Worm (Caenorhabditis elegans) whole organism, mixed stage, embryonic: ENCODE measurements around the gene emre-1.

Experiments used
- M03D4.4 ChIP-seq: sonication (generic microtip); optimal IDR thresholded peaks from 2 replicates; lab custom pipeline; 2017; ENCODE audit warnings: mild to moderate bottlenecking, missing genetic modification characterization, missing compliant biosample characterization
- ceh-83 ChIP-seq: fragments of 200-800 bp; sonication (Bioruptor generic); optimal IDR thresholded peaks from 2 replicates; lab custom pipeline; 2018; ENCODE audit warnings: mild to moderate bottlenecking, missing genetic modification characterization, missing compliant biosample characterization
- elt-3 ChIP-seq: fragments of 150-350 bp; optimal IDR thresholded peaks from 2 replicates; lab custom pipeline; 2014; ENCODE audit warnings: missing biosample characterization, missing genetic modification characterization
- flh-1 ChIP-seq: fragments of 200-800 bp; sonication (Bioruptor generic); optimal IDR thresholded peaks from 2 replicates; lab custom pipeline; 2018; ENCODE audit warnings: mild to moderate bottlenecking, missing genetic modification characterization, moderate library complexity, missing compliant biosample characterization
- ham-2 ChIP-seq: fragments of 200-800 bp; sonication (Bioruptor generic); optimal IDR thresholded peaks from 2 replicates; lab custom pipeline; 2018; ENCODE audit warnings: mild to moderate bottlenecking, missing genetic modification characterization, missing compliant biosample characterization
- lsy-2 ChIP-seq: fragments of 150-350 bp; optimal IDR thresholded peaks from 2 replicates; lab custom pipeline; 2014; ENCODE audit warnings: missing biosample characterization, missing genetic modification characterization
- nhr-237 ChIP-seq: fragments of 150-350 bp; optimal IDR thresholded peaks from 2 replicates; lab custom pipeline; 2014; ENCODE audit warnings: missing biosample characterization, missing genetic modification characterization
- sptf-1 ChIP-seq: sonication (generic microtip); optimal IDR thresholded peaks from 2 replicates; lab custom pipeline; 2017; ENCODE audit warnings: mild to moderate bottlenecking, missing genetic modification characterization, moderate library complexity, missing compliant biosample characterization
- unc-62 ChIP-seq: fragments of 150-350 bp; optimal IDR thresholded peaks from 2 replicates; lab custom pipeline; 2014; ENCODE audit warnings: missing biosample characterization, missing genetic modification reagents, missing genetic modification characterization
- ztf-11 ChIP-seq: fragments of 150-350 bp; optimal IDR thresholded peaks from 2 replicates; lab custom pipeline; 2014; ENCODE audit warnings: missing biosample characterization, missing genetic modification characterization

- TF ChIP-seq nhr-237 (tag; lab: Kevin White, UChicago) (no peak), ham-2 (no peak), flh-1 (GFP tag; lab: Kevin White, UChicago) (no peak), elt-3 (tag; lab: Kevin White, UChicago) (no peak), ztf-11 (tag; lab: Kevin White, UChicago) (no peak), sptf-1 (tag; lab: Kevin White, UChicago) (no peak), lsy-2 (tag; lab: Kevin White, UChicago) (no peak), ceh-83 (GFP tag; lab: Kevin White, UChicago) (no peak), unc-62 (GFP tag; lab: Kevin White, UChicago) (no peak), M03D4.4 (no peak)
Observed at ce11 chrX:14958401-14958800, 21.1 kb upstream of the emre-1 start.
